Worm (Caenorhabditis elegans) whole organism, L4/young adult: ENCODE data around the gene F52E1.14.

Source experiments
- W03F9.2 ChIP-seq: fragments of 150-350 bp; optimal IDR thresholded peaks from 2 replicates; lab custom pipeline; 2014; ENCODE audit warnings: missing biosample characterization, missing genetic modification characterization
- dao-5 ChIP-seq: sonication (generic microtip); optimal IDR thresholded peaks from 2 replicates; lab custom pipeline; 2016; ENCODE audit warnings: missing genotype, missing genetic modification characterization, moderate library complexity, missing compliant biosample characterization

ce11 chrV:8383716-8384115 lies at the start of gene F52E1.14:
- TF ChIP-seq W03F9.2 (tag; lab: Kevin White, UChicago), result no peak
- TF ChIP-seq dao-5 (tag; lab: Kevin White, UChicago), result no peak
